Worm (Caenorhabditis elegans) whole organism, midembryonic: Measurements from ENCODE around the gene C46C11.4.

Experiments used
- T22C8.4 ChIP-seq: fragments of 200-800 bp; sonication (Bioruptor generic); IDR thresholded peaks from 2 replicates; pipeline ENCODE4 v1.3.6; 2022; ENCODE audit warnings: missing genetic modification characterization, missing compliant biosample characterization
- cog-1 ChIP-seq: sonication (generic microtip); optimal IDR thresholded peaks from 2 replicates; lab custom pipeline; 2016; ENCODE audit warnings: missing genetic modification characterization, missing compliant biosample characterization
- flt-1 ChIP-seq: fragments of 200-800 bp; sonication (Bioruptor generic); IDR thresholded peaks from 2 replicates; pipeline ENCODE4 v1.3.6; 2022; ENCODE audit warnings: missing genetic modification characterization, missing compliant biosample characterization
- klf-2 ChIP-seq: fragments of 200-800 bp; sonication (Bioruptor generic); conservative IDR thresholded peaks from 2 replicates; pipeline ENCODE4 v1.3.6; 2022; ENCODE audit warnings: missing genetic modification reagents, missing genetic modification characterization, missing compliant biosample characterization
- med-1 ChIP-seq: sonication (generic microtip); optimal IDR thresholded peaks from 2 replicates; lab custom pipeline; 2017; ENCODE audit warnings: missing genetic modification characterization, mild to moderate bottlenecking, missing compliant biosample characterization, antibody characterized with exemption, missing genetic modification reagents; ENCODE audit not compliant: insufficient read depth
- ref-1 ChIP-seq: fragments of 200-800 bp; sonication (Bioruptor generic); conservative IDR thresholded peaks from 2 replicates; pipeline ENCODE4 v1.3.6; 2022; ENCODE audit warnings: missing genetic modification reagents, missing genetic modification characterization, missing compliant biosample characterization
- tab-1 ChIP-seq: fragments of 200-800 bp; sonication (Bioruptor generic); IDR thresholded peaks from 2 replicates; pipeline ENCODE4 v1.3.6; 2022; ENCODE audit warnings: missing genetic modification characterization, missing compliant biosample characterization
- ztf-23 ChIP-seq: fragments of 200-800 bp; sonication (Bioruptor generic); IDR thresholded peaks from 2 replicates; pipeline ENCODE4 v1.3.6; 2022; ENCODE audit warnings: missing genetic modification reagents, missing genetic modification characterization, missing compliant biosample characterization
- ztf-29 ChIP-seq: fragments of 200-800 bp; sonication (Bioruptor generic); IDR thresholded peaks from 2 replicates; pipeline ENCODE4 v1.3.6; 2022; ENCODE audit warnings: missing genetic modification reagents, missing genetic modification characterization, missing compliant biosample characterization

C46C11.4 gene

DNA sequence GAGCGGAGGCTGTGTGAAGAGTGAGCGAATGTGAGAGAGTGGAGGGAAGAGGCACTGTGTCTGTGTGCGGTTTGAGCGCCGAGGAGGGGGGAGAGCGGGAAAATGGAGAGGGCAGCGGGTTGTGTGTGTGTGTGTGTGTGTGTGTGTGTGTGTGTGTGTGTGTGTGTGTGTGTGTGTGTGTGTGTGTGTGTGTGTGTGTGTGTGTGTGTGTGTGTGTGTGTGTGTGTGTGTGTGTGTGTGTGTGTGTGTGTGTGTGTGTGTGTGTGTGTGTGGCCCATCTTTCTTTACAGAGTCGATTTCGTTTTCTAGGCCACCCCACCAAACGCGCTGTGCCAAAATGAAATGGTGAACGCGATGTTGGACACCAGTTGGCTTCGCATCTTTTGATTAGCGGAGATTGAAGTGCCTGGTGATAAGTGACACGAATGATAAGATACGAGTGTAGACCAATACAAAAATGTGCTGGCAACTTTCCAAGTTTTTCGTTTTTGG is 40.6 kb downstream of the C46C11.4 start:
- TF ChIP-seq flt-1 (GFP tag; lab: Robert Waterston, UW) (peak; percentile 84), cog-1 (tag; lab: Kevin White, UChicago) (peak; percentile 71), tab-1 (GFP tag; lab: Robert Waterston, UW) (peak; percentile 48; the same call in 1 of the 2 replicates), ztf-23 (GFP tag; lab: Robert Waterston, UW) (peak; percentile 76)

ce11 chrX:4605828-4606227 is 41.2 kb downstream of the C46C11.4 start, which contains the start of gene spat-3:
TSS of gene spat-3 (minus strand) at chrX:4605928.
- TF ChIP-seq flt-1 (GFP tag; lab: Robert Waterston, UW) (no peak), klf-2 (GFP tag; lab: Robert Waterston, UW) (no peak), ztf-29 (GFP tag; lab: Robert Waterston, UW) (no peak)

- no peak for TF ChIP-seq ref-1 (GFP tag; lab: Robert Waterston, UW)
- no peak for TF ChIP-seq ztf-23 (GFP tag; lab: Robert Waterston, UW)
- no peak for TF ChIP-seq T22C8.4 (GFP tag; lab: Robert Waterston, UW)
- no peak for TF ChIP-seq klf-2 (GFP tag; lab: Robert Waterston, UW)
- TF ChIP-seq ztf-29 (GFP tag; lab: Robert Waterston, UW): no peak
- TF ChIP-seq cog-1 (tag; lab: Kevin White, UChicago): no peak
- no peak for TF ChIP-seq med-1 (GFP tag; lab: Kevin White, UChicago)
- TF ChIP-seq tab-1 (GFP tag; lab: Robert Waterston, UW): no peak
- TF ChIP-seq flt-1 (GFP tag; lab: Robert Waterston, UW): no peak
These were observed 42.8 kb downstream of the C46C11.4 start for ce11 chrX:4604185-4604584.

ce11 chrX:4600987-4601386 is 46.0 kb downstream of the C46C11.4 start:
- TF ChIP-seq med-1 (GFP tag; lab: Kevin White, UChicago) (no peak), flt-1 (GFP tag; lab: Robert Waterston, UW) (no peak), ztf-29 (GFP tag; lab: Robert Waterston, UW) (no peak), T22C8.4 (GFP tag; lab: Robert Waterston, UW) (no peak), cog-1 (tag; lab: Kevin White, UChicago) (no peak)

- TF ChIP-seq ztf-29 (GFP tag; lab: Robert Waterston, UW) (no peak), ref-1 (GFP tag; lab: Robert Waterston, UW) (no peak), klf-2 (GFP tag; lab: Robert Waterston, UW) (no peak), flt-1 (GFP tag; lab: Robert Waterston, UW) (no peak), T22C8.4 (GFP tag; lab: Robert Waterston, UW) (no peak), cog-1 (tag; lab: Kevin White, UChicago) (no peak), ztf-23 (GFP tag; lab: Robert Waterston, UW) (no peak), med-1 (GFP tag; lab: Kevin White, UChicago) (no peak), tab-1 (GFP tag; lab: Robert Waterston, UW) (no peak)
These were observed 47.5 kb downstream of the C46C11.4 start for ce11 chrX:4599526-4599925.

DNA sequence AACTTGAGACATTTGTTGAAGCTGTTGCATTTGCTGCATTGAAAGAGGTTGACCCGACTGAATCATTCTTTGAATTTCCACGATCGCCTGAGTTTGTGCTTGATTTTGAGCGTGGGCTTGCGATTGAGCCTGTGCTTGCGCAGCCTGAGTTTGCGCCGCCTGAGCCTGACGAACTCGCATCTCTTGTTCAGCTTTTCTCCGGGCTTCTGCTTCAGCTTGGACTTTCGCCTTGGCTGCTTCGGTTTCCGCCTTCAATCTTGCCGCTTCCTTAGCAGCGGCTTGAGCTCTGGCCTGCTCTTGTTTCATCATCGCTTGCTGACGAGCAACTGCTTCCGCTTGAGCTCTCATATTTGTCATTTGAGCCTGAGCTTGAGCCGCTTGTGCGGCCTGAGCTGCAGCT is 49.6 kb downstream of the C46C11.4 start:
- TF ChIP-seq tab-1 (GFP tag; lab: Robert Waterston, UW) (no peak), med-1 (GFP tag; lab: Kevin White, UChicago) (no peak), cog-1 (tag; lab: Kevin White, UChicago) (no peak), ztf-23 (GFP tag; lab: Robert Waterston, UW) (no peak), flt-1 (GFP tag; lab: Robert Waterston, UW) (no peak), T22C8.4 (GFP tag; lab: Robert Waterston, UW) (no peak), klf-2 (GFP tag; lab: Robert Waterston, UW) (no peak), ztf-29 (GFP tag; lab: Robert Waterston, UW) (no peak), ref-1 (GFP tag; lab: Robert Waterston, UW) (no peak)
